Fruit fly (Drosophila melanogaster) whole organism, embryonic: ENCODE data around the gene arg.

Experiments used
- CG11093 ChIP-seq: fragments of 200-800 bp; sonication (Bioruptor generic); IDR thresholded peaks from 3 replicates; pipeline ENCODE4 v1.3.6; 2022; ENCODE audit warnings: missing biosample characterization, missing genetic modification characterization
- CG13296 ChIP-seq: fragments of 200-800 bp; sonication (Bioruptor generic); optimal IDR thresholded peaks from 3 replicates; lab custom pipeline; 2018; ENCODE audit warnings: missing biosample characterization, mild to moderate bottlenecking, missing genetic modification characterization
- HLHmδ ChIP-seq: fragments of 200-800 bp; sonication (Bioruptor generic); optimal IDR thresholded peaks from 2 replicates; lab custom pipeline; 2018; ENCODE audit warnings: missing biosample characterization, mild to moderate bottlenecking, missing genetic modification characterization, moderate library complexity
- z ChIP-seq: fragments of 200-800 bp; sonication (Bioruptor generic); IDR thresholded peaks from 3 replicates; pipeline ENCODE4 v1.3.6; 2022; ENCODE audit warnings: missing biosample characterization, missing genetic modification characterization

DNA sequence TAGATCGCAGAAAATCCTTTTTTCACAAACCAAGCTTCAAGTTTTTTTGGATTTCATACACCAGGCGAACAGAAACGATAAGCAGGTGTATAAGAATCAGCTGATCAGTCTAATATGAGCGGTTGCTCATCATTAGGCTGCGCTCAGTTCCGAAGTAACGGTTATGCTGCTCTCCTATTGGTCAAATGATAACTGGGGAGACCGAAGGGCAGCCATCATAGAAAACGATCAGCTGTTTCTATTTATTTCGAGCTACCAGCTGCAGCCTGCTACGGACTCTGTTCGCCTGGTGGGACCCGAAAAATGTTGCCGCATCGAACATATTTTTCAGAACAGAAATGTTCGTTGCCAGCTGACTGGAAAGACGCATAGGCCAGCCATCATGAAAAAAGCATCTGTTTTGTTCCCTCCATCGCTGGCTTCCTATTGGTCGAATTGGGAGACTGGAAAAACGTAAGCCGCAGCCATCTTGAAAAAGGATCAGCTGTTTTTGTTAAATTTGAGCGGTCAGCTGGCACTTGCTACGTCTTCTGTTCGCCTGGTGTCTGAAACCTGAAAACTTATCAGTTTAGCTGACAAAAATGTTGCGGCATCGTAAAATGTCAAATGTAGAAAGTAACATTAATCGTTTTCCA is 37.3 kb downstream of the arg start:
- TF ChIP-seq CG11093 (GFP tag; lab: Robert Waterston, UW) (no peak), HLHmδ (GFP tag; lab: Kevin White, UChicago) (no peak), CG13296 (GFP tag; lab: Kevin White, UChicago) (no peak), z (no peak)
